Worm (Caenorhabditis elegans): ENCODE data around the gene acp-6.

DNA sequence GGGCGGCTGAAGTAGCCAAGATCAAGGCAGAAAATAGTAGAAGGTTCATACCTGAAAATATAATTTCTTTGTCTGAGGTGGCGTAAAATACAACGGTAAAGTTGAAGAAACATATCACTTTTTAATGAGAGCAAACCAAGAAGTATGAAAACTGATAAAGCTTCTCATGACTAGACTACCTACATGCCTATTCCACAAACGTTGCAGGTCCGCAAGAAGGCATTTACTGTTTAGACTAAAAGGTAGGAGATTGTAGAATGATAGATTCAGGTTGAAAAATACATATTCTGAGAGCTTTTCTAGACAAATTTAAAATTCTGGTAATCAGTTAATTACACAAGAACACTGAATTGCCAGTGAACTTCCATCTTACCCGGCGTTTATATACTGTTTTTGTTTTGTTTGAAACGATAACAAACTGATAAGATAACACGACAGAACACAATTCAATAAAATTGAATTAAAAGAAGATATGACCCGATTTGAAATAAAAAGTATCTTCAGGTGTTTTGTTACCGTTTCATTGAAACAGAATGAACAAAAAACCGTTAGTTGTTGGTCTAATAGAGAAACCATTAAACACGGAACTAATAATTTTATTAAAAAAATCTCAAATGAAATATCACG lies at the start of gene acp-6:
- TF ChIP-seq hlh-11 (tag; optimal IDR thresholded peaks at IDR 0.05): no peak
- no peak for TF ChIP-seq arid-1 (GFP tag; conservative IDR thresholded peaks at IDR 0.05)
- no peak for TF ChIP-seq nhr-77 (tag; optimal IDR thresholded peaks at IDR 0.05)
- no peak for TF ChIP-seq hlh-30 (tag; optimal IDR thresholded peaks at IDR 0.05; ENCODE audit: insufficient read depth)
- TF ChIP-seq F49E8.2 (tag; optimal IDR thresholded peaks at IDR 0.05; ENCODE audit: borderline replicate concordance): no peak
- no peak for TF ChIP-seq jun-1 (tag; optimal IDR thresholded peaks at IDR 0.05)
